Worm (Caenorhabditis elegans) whole organism, midembryonic: ENCODE measurements around the gene Y54G11A.1.

Experiments
- flt-1 ChIP-seq: fragments of 200-800 bp; sonication (Bioruptor generic); IDR thresholded peaks from 2 replicates; pipeline ENCODE4 v1.3.6; 2022; ENCODE audit warnings: missing genetic modification characterization, missing compliant biosample characterization
- ztf-29 ChIP-seq: fragments of 200-800 bp; sonication (Bioruptor generic); IDR thresholded peaks from 2 replicates; pipeline ENCODE4 v1.3.6; 2022; ENCODE audit warnings: missing genetic modification reagents, missing genetic modification characterization, missing compliant biosample characterization

DNA sequence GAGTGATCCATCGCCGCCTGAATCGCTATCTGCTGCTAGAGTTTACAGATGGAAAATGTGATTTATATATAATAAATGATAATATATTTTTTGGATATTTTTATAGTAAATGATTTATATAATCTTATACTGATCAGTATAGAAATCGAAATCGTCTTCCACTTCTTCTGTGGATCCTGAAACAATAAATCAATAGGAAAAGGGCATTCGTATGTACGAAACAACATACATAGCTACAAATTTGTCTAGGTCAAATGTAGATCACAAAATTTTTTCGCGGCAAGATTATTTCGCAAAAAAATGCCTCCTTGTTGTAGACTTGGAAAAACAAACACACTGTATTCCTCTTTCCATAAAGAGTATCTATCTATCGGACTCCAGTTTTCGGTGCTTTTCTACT, 54.9 kb downstream of the Y54G11A.1 start, which contains the start of gene Y48B6A.10:
- TF ChIP-seq flt-1 (GFP tag; lab: Robert Waterston, UW) (no peak), ztf-29 (no peak)
